Fruit fly (Drosophila melanogaster) S2 (cell line): ENCODE results near the gene B9d2.

Source experiments
- CG8478 ChIP-seq: fragments of >200 bp; optimal IDR thresholded peaks from 2 replicates; lab custom pipeline; 2018
- CTCF ChIP-seq, 2 experiments: fragments of >200 bp; optimal IDR thresholded peaks; 2 replicates each; lab custom pipeline; 2018

Gene B9d2

dm6 chr2L:6130522-6131073 is at the start of gene B9d2, which contains the start of the genes tctn and CG9222:
Gene B9d2, minus strand, starts transcription at chr2L:6130651.
Gene tctn, minus strand, starts transcription at chr2L:6130651.
Gene CG9222, plus strand, starts transcription at chr2L:6131023.
- TF ChIP-seq CG8478 (lab: Kevin White, UChicago) (no peak), CTCF (optimal IDR thresholded peaks at IDR 0.05; lab: Kevin White, UChicago) (no peak)

dm6 chr2L:6179990-6180389 is 49.5 kb upstream of the B9d2 start:
- TF ChIP-seq CG8478 (lab: Kevin White, UChicago) (no peak), CTCF (optimal IDR thresholded peaks at IDR 0.05; lab: Kevin White, UChicago) (no peak)

- TF ChIP-seq CG8478 (lab: Kevin White, UChicago): no peak
- TF ChIP-seq CTCF (optimal IDR thresholded peaks at IDR 0.05; lab: Kevin White, UChicago): peak in 1 of 2 experiments; percentile 4
Observed at dm6 chr2L:6178740-6179633, 48.5 kb upstream of the B9d2 start, which contains the start of gene smal. Gene smal, plus strand, starts transcription at chr2L:6179133.

- TF ChIP-seq CTCF (optimal IDR thresholded peaks at IDR 0.05; lab: Kevin White, UChicago): no peak
Observed at dm6 chr2L:6178118-6178739, 47.8 kb upstream of the B9d2 start.

dm6 chr2L:6177141-6177540 is 46.7 kb upstream of the B9d2 start:
- TF ChIP-seq CTCF (optimal IDR thresholded peaks at IDR 0.05; lab: Kevin White, UChicago): no peak
- TF ChIP-seq CG8478 (lab: Kevin White, UChicago): no peak

- no peak for TF ChIP-seq CTCF (optimal IDR thresholded peaks at IDR 0.05; lab: Kevin White, UChicago)
- no peak for TF ChIP-seq CG8478 (lab: Kevin White, UChicago)
Observed at dm6 chr2L:6176408-6176807, 46.0 kb upstream of the B9d2 start.

dm6 chr2L:6172996-6173395 is 42.5 kb upstream of the B9d2 start:
- TF ChIP-seq CG8478 (lab: Kevin White, UChicago) (no peak), CTCF (optimal IDR thresholded peaks at IDR 0.05; lab: Kevin White, UChicago) (peak; percentile 76 to 79)

dm6 chr2L:6171166-6171565 is 40.7 kb upstream of the B9d2 start:
- TF ChIP-seq CG8478 (lab: Kevin White, UChicago) (no peak), CTCF (optimal IDR thresholded peaks at IDR 0.05; lab: Kevin White, UChicago) (no peak)

- TF ChIP-seq CTCF (optimal IDR thresholded peaks at IDR 0.05; lab: Kevin White, UChicago): no peak
- TF ChIP-seq CG8478 (lab: Kevin White, UChicago): no peak
Observed at dm6 chr2L:6169119-6169518, 38.7 kb upstream of the B9d2 start.

- TF ChIP-seq CG8478 (lab: Kevin White, UChicago) (no peak), CTCF (optimal IDR thresholded peaks at IDR 0.05; lab: Kevin White, UChicago) (no peak)
Observed at dm6 chr2L:6165686-6166085, 35.2 kb upstream of the B9d2 start.

- TF ChIP-seq CTCF (optimal IDR thresholded peaks at IDR 0.05; lab: Kevin White, UChicago): no peak
- TF ChIP-seq CG8478 (lab: Kevin White, UChicago): no peak
Observed at dm6 chr2L:6160100-6160499, 29.6 kb upstream of the B9d2 start, which contains the start of gene CG13989. Gene CG13989, plus strand, starts transcription at chr2L:6160400.

- TF ChIP-seq CTCF (optimal IDR thresholded peaks at IDR 0.05; lab: Kevin White, UChicago): no peak
Observed at dm6 chr2L:6155041-6155440, 24.6 kb upstream of the B9d2 start, which contains the start of gene CG31639. Gene CG31639, minus strand, starts transcription at chr2L:6155141.

- TF ChIP-seq CG8478 (lab: Kevin White, UChicago): no peak
- no peak for TF ChIP-seq CTCF (optimal IDR thresholded peaks at IDR 0.05; lab: Kevin White, UChicago)
Observed at dm6 chr2L:6151669-6152068, 21.2 kb upstream of the B9d2 start, which contains the start of gene Muc26B. Gene Muc26B, plus strand, starts transcription at chr2L:6151969.

dm6 chr2L:6139082-6139481 is 8.6 kb upstream of the B9d2 start, which contains the start of gene CG13991:
Gene CG13991, plus strand, starts transcription at chr2L:6139382.
- TF ChIP-seq CG8478 (lab: Kevin White, UChicago) (no peak), CTCF (optimal IDR thresholded peaks at IDR 0.05; lab: Kevin White, UChicago) (no peak)

dm6 chr2L:6127478-6127877 is 3.0 kb downstream of the B9d2 start, which contains the start of gene WDR79:
Gene WDR79, minus strand, starts transcription at chr2L:6127775.
- no peak for TF ChIP-seq CG8478 (lab: Kevin White, UChicago)
- TF ChIP-seq CTCF (optimal IDR thresholded peaks at IDR 0.05; lab: Kevin White, UChicago): no peak
